Worm (Caenorhabditis elegans) whole organism, midembryonic: Measurements from ENCODE around the gene W04H10.2.

Experiments
- T22C8.4 ChIP-seq: fragments of 200-800 bp; sonication (Bioruptor generic); IDR thresholded peaks from 2 replicates; pipeline ENCODE4 v1.3.6; 2022; ENCODE audit warnings: missing genetic modification characterization, missing compliant biosample characterization
- cog-1 ChIP-seq: sonication (generic microtip); optimal IDR thresholded peaks from 2 replicates; lab custom pipeline; 2016; ENCODE audit warnings: missing genetic modification characterization, missing compliant biosample characterization
- flt-1 ChIP-seq: fragments of 200-800 bp; sonication (Bioruptor generic); IDR thresholded peaks from 2 replicates; pipeline ENCODE4 v1.3.6; 2022; ENCODE audit warnings: missing genetic modification characterization, missing compliant biosample characterization
- med-1 ChIP-seq: sonication (generic microtip); optimal IDR thresholded peaks from 2 replicates; lab custom pipeline; 2017; ENCODE audit warnings: missing genetic modification characterization, mild to moderate bottlenecking, missing compliant biosample characterization, antibody characterized with exemption, missing genetic modification reagents; ENCODE audit not compliant: insufficient read depth
- tab-1 ChIP-seq: fragments of 200-800 bp; sonication (Bioruptor generic); IDR thresholded peaks from 2 replicates; pipeline ENCODE4 v1.3.6; 2022; ENCODE audit warnings: missing genetic modification characterization, missing compliant biosample characterization
- ztf-23 ChIP-seq: fragments of 200-800 bp; sonication (Bioruptor generic); IDR thresholded peaks from 2 replicates; pipeline ENCODE4 v1.3.6; 2022; ENCODE audit warnings: missing genetic modification reagents, missing genetic modification characterization, missing compliant biosample characterization
- ztf-29 ChIP-seq: fragments of 200-800 bp; sonication (Bioruptor generic); IDR thresholded peaks from 2 replicates; pipeline ENCODE4 v1.3.6; 2022; ENCODE audit warnings: missing genetic modification reagents, missing genetic modification characterization, missing compliant biosample characterization

- TF ChIP-seq med-1 (GFP tag; lab: Kevin White, UChicago) (no peak), tab-1 (no peak), ztf-29 (no peak), flt-1 (GFP tag; lab: Robert Waterston, UW) (no peak), cog-1 (tag; lab: Kevin White, UChicago) (no peak), ztf-23 (GFP tag; lab: Robert Waterston, UW) (no peak), T22C8.4 (no peak)
Measured at ce11 chrII:606033-606432, 666 bp downstream of the W04H10.2 start, which contains the start of gene W04H10.5.
